Fruit fly (Drosophila melanogaster): ENCODE measurements around the gene CG17186.

dm6 chr3R:19863979-19864775 is 13.1 kb downstream of the CG17186 start, which contains the start of the genes CG4572 and CG4686:
- no peak for TF ChIP-seq dac (GFP tag; optimal IDR thresholded peaks at IDR 0.05)
- peak; percentile 67 for TF ChIP-seq spab (GFP tag; optimal IDR thresholded peaks at IDR 0.05)
- peak; percentile 77 for TF ChIP-seq Ets21C (GFP tag; optimal IDR thresholded peaks at IDR 0.05)
- TF ChIP-seq CG11294 (GFP tag; IDR thresholded peaks at IDR 0.05): peak; percentile 79
- peak; percentile 67 for TF ChIP-seq CG8632 (GFP tag; optimal IDR thresholded peaks at IDR 0.05)
- TF ChIP-seq CG3032 (tag; optimal IDR thresholded peaks at IDR 0.05): peak; percentile 89
- peak; percentile 89 for TF ChIP-seq Hr39 (GFP tag; optimal IDR thresholded peaks at IDR 0.05)
- TF ChIP-seq Met (GFP tag; optimal IDR thresholded peaks at IDR 0.05): peak; percentile 81
- peak; percentile 81 for TF ChIP-seq CG11762 (GFP tag; optimal IDR thresholded peaks at IDR 0.05; ENCODE audit: insufficient read depth)
